Worm (Caenorhabditis elegans): ENCODE results near the gene acl-9.

Gene acl-9

DNA sequence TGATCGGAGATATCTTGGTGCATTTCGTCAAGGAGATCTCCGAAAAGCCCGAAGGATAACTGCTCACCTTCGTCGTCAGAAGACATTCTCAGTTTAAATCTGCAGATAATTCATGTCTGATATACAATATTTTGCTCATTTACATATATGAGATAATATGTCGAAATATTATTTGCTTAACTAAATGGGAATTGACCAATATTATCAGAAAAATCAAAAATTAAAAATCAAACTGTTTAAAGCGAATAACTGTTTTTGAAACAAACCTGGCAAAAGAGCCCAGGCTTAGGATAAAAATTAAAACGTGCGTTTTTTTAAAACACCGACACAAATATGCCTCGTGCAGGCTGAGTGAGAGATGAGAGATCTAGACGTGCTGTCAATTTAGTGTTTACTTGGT is 11.4 kb upstream of the acl-9 start, which contains the start of gene T05H4.15:
T05H4.15 (minus strand) TSS at position 101 of the 400 bp plus-strand sequence.
- no peak for TF ChIP-seq nhr-12 (tag; optimal IDR thresholded peaks at IDR 0.05)
- no peak for TF ChIP-seq elt-3 (tag; optimal IDR thresholded peaks at IDR 0.05)
- no peak for TF ChIP-seq sem-4 (tag; optimal IDR thresholded peaks at IDR 0.05)
- no peak for TF ChIP-seq nhr-10 (tag; optimal IDR thresholded peaks at IDR 0.05)
- TF ChIP-seq lin-11 (tag; optimal IDR thresholded peaks at IDR 0.05): no peak
- TF ChIP-seq ztf-1 (GFP tag; conservative IDR thresholded peaks at IDR 0.05): no peak
- no peak for TF ChIP-seq gmeb-1 (tag; optimal IDR thresholded peaks at IDR 0.05)
- no peak for TF ChIP-seq nhr-25 (tag; optimal IDR thresholded peaks at IDR 0.05)
- TF ChIP-seq nhr-23 (tag; optimal IDR thresholded peaks at IDR 0.05): no peak
- no peak for TF ChIP-seq lsy-2 (tag; optimal IDR thresholded peaks at IDR 0.05)
- no peak for TF ChIP-seq sma-3 (GFP tag; optimal IDR thresholded peaks at IDR 0.05)
- TF ChIP-seq sma-9 (GFP tag; optimal IDR thresholded peaks at IDR 0.05): no peak
- TF ChIP-seq sma-9 (tag; optimal IDR thresholded peaks at IDR 0.05): no peak
- no peak for TF ChIP-seq dmd-4 (tag; optimal IDR thresholded peaks at IDR 0.05)
- no peak for TF ChIP-seq F13H6.1 (tag; optimal IDR thresholded peaks at IDR 0.05)
- TF ChIP-seq mbf-1 (tag; optimal IDR thresholded peaks at IDR 0.05): no peak
- no peak for TF ChIP-seq nhr-77 (tag; optimal IDR thresholded peaks at IDR 0.05)
- TF ChIP-seq peb-1 (tag; optimal IDR thresholded peaks at IDR 0.05): no peak
- TF ChIP-seq unc-62 (GFP tag; optimal IDR thresholded peaks at IDR 0.05): no peak

DNA sequence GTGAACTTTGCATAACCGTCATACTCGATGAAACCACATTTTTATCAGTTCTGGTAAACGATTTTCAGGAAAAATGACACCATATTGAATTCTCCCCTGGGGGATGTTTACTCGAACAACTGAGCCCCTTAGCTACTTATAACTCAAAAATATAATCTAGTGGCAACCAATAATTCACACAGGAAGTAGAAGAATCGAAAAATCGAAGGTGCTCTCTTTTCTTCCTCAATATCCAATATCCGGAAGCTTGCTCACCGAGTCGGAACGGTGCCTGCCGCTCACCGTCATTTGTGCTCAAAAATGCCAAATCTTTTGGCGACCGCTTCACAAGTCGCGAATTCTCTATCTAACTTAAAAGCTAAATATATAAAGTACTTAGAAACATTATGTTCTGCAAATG is 11.0 kb upstream of the acl-9 start, which contains the start of gene T05H4.3:
T05H4.3 (plus strand) TSS at position 301 of the 400 bp plus-strand sequence.
- TF ChIP-seq nhr-11 (tag; optimal IDR thresholded peaks at IDR 0.05) (no peak), unc-39 (tag; optimal IDR thresholded peaks at IDR 0.05) (no peak), ztf-4 (tag; optimal IDR thresholded peaks at IDR 0.05) (no peak), elt-3 (tag; optimal IDR thresholded peaks at IDR 0.05) (no peak), alr-1 (tag; optimal IDR thresholded peaks at IDR 0.05) (no peak), nhr-6 (tag; optimal IDR thresholded peaks at IDR 0.05) (no peak), mdl-1 (tag; optimal IDR thresholded peaks at IDR 0.05) (no peak), lsy-2 (tag; optimal IDR thresholded peaks at IDR 0.05) (no peak), lin-11 (tag; optimal IDR thresholded peaks at IDR 0.05) (no peak), sma-9 (GFP tag; optimal IDR thresholded peaks at IDR 0.05) (no peak), sma-9 (tag; optimal IDR thresholded peaks at IDR 0.05) (no peak), aly-2 (tag; optimal IDR thresholded peaks at IDR 0.05) (no peak)

DNA sequence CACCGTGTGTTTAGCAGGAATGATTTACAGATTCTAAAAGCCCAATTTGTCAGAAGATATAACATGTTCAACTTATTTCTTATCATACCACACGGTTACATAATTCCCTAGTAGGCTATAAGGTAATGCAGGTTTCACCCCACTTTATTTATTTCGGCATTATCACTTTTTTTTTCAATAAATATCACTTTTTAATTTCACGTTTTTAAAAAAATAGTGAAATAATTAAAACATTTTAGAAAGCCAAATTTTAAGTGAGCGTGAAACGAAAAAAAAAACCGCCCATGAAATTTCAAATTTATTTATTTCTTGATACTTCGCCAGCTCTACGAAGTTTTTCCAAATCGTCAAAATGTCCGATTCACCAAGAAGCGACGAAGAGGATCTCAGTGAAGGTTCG is 4.7 kb upstream of the acl-9 start, which contains the start of gene fbxa-196:
fbxa-196 (plus strand) TSS at position 301 of the 400 bp plus-strand sequence.
- TF ChIP-seq dmd-4 (tag; optimal IDR thresholded peaks at IDR 0.05) (no peak), nhr-77 (tag; optimal IDR thresholded peaks at IDR 0.05) (no peak), sem-4 (tag; optimal IDR thresholded peaks at IDR 0.05) (no peak), ceh-16 (tag; optimal IDR thresholded peaks at IDR 0.05) (no peak), alr-1 (tag; optimal IDR thresholded peaks at IDR 0.05) (no peak), lin-39 (tag; optimal IDR thresholded peaks at IDR 0.05) (no peak), R02D3.7 (tag; optimal IDR thresholded peaks at IDR 0.05) (no peak), ztf-4 (tag; optimal IDR thresholded peaks at IDR 0.05) (no peak), blmp-1 (tag; optimal IDR thresholded peaks at IDR 0.05; ENCODE audit: insufficient read depth) (no peak)

DNA sequence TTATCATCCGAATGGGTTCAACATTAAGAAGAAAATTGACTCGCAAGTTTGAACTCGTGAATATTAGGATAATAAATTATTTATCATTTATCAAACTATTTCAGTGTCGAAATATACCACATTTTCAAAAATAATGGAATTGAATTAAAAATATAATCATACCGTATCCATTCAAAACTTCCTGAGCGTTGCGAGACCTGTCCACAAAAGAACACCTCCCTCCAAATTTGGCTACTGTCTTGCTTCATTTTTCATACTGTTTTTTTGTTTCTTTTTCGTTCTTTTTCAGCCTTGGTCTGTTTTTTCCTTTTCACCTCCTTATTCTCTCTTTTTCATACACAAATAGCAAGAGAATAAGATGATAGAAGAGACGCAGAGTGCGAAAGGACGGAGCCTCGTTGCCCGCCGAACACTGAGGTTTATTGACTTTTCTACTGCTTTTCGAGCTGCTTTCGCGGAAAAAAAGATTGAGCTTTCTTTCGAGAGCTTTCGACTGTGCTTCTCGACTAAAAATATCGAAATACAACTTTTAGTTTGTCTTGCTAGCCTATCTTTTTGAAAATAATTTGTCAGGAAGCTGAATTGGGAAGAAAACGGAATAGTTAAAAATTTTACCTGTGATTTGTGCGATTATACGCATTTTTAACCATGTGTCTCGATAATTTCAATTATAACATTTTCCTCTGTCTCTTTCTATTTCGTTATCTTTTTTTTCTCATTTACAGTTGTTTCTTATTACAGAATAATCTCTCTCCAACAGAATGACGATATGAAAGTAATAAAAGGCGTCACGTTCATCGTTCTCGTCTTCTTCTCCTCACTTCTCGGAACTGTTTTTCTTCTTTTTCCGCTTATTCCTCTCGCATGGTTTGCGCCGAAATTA is 2.7 kb upstream of the acl-9 start, which contains the start of gene acl-8:
acl-8 (plus strand) TSS at position 742 of the 883 bp plus-strand sequence.
- TF ChIP-seq crh-2 (tag; optimal IDR thresholded peaks at IDR 0.05) (peak; percentile 41), lin-13 (GFP tag; optimal IDR thresholded peaks at IDR 0.05) (no peak), fos-1 (tag; optimal IDR thresholded peaks at IDR 0.05) (peak; percentile 40)

DNA sequence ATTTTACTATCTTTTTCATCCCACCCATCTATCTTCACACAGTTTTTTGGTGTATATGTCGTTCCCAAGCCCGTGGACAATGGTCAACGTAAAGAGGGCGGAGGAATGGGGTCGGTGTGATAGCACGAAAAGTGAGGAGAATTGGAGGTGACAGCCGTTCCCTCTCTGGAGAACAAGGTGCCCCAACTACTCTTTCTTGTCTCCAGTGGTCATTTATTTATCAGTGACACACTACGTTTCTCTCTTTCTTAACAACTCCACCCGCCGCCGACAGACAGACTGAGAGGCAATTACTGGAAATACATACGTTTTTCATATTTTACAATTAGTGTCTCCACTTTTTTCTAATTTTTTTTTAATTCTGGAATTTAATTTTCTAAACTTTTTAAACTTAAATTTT is 3.9 kb downstream of the acl-9 start:
- TF ChIP-seq mdl-1 (tag; optimal IDR thresholded peaks at IDR 0.05) (no peak), F13H6.1 (tag; optimal IDR thresholded peaks at IDR 0.05) (peak; percentile 5)

Measured in whole organism, L2 larva.